Worm (Caenorhabditis elegans) whole organism, late embryonic: Measurements from ENCODE around the gene srh-127.

Source experiments
- C38D4.7 ChIP-seq: fragments of 200-800 bp; sonication (Bioruptor generic); optimal IDR thresholded peaks from 2 replicates; lab custom pipeline; 2018; ENCODE audit warnings: mild to moderate bottlenecking, missing genetic modification characterization, moderate library complexity, missing compliant biosample characterization
- F13H6.1 ChIP-seq: sonication (generic microtip); optimal IDR thresholded peaks from 2 replicates; lab custom pipeline; 2016; ENCODE audit warnings: missing genetic modification characterization, missing compliant biosample characterization
- K02D7.2 ChIP-seq: sonication (generic microtip); optimal IDR thresholded peaks from 2 replicates; lab custom pipeline; 2017; ENCODE audit warnings: mild to moderate bottlenecking, missing genetic modification characterization, missing compliant biosample characterization
- T23F11.4 ChIP-seq: fragments of 200-800 bp; sonication (Bioruptor generic); optimal IDR thresholded peaks from 2 replicates; lab custom pipeline; 2018; ENCODE audit warnings: mild to moderate bottlenecking, missing genetic modification characterization, missing compliant biosample characterization
- ahr-1 ChIP-seq: sonication (generic microtip); optimal IDR thresholded peaks from 2 replicates; lab custom pipeline; 2016; ENCODE audit warnings: missing genetic modification characterization, missing compliant biosample characterization
- ama-1 ChIP-seq: fragments of 150-350 bp; optimal IDR thresholded peaks from 2 replicates; lab custom pipeline; 2014
- ceh-19 ChIP-seq: fragments of 200-800 bp; sonication (Bioruptor generic); optimal IDR thresholded peaks from 2 replicates; lab custom pipeline; 2018; ENCODE audit warnings: mild to moderate bottlenecking, missing genetic modification characterization, missing compliant biosample characterization
- ceh-22 ChIP-seq: sonication (generic microtip); optimal IDR thresholded peaks from 2 replicates; lab custom pipeline; 2017; ENCODE audit warnings: missing biosample characterization, missing genetic modification characterization
- ceh-24 ChIP-seq: sonication (generic microtip); optimal IDR thresholded peaks from 2 replicates; lab custom pipeline; 2016; ENCODE audit warnings: mild to moderate bottlenecking, missing genetic modification characterization, missing compliant biosample characterization
- ceh-31 ChIP-seq: sonication (generic microtip); optimal IDR thresholded peaks from 2 replicates; lab custom pipeline; 2016; ENCODE audit warnings: missing genetic modification characterization, missing compliant biosample characterization
- ceh-45 ChIP-seq: fragments of 200-800 bp; sonication (Bioruptor generic); IDR thresholded peaks from 2 replicates; pipeline ENCODE4 v1.3.6; 2022; ENCODE audit warnings: missing genetic modification reagents, missing genetic modification characterization, missing compliant biosample characterization
- ceh-48 ChIP-seq: sonication (generic microtip); optimal IDR thresholded peaks from 2 replicates; lab custom pipeline; 2016; ENCODE audit warnings: missing genetic modification characterization, inconsistent platforms, missing compliant biosample characterization
- che-1 ChIP-seq: sonication (generic microtip); optimal IDR thresholded peaks from 2 replicates; lab custom pipeline; 2016; ENCODE audit warnings: mild to moderate bottlenecking, missing genetic modification characterization, missing compliant biosample characterization
- dmd-4 ChIP-seq: sonication (generic microtip); optimal IDR thresholded peaks from 2 replicates; lab custom pipeline; 2016; ENCODE audit warnings: borderline replicate concordance, missing genetic modification characterization, missing compliant biosample characterization
- ets-4 ChIP-seq: sonication (generic microtip); optimal IDR thresholded peaks from 2 replicates; lab custom pipeline; 2016; ENCODE audit warnings: missing genetic modification characterization, missing compliant biosample characterization
- eyg-1 ChIP-seq: sonication (generic microtip); optimal IDR thresholded peaks from 2 replicates; lab custom pipeline; 2016; ENCODE audit warnings: missing genotype, missing genetic modification characterization, missing compliant biosample characterization
- fax-1 ChIP-seq: sonication (generic microtip); optimal IDR thresholded peaks from 2 replicates; lab custom pipeline; 2016; ENCODE audit warnings: missing genotype, missing genetic modification characterization, missing compliant biosample characterization
- fkh-10 ChIP-seq: fragments of 150-350 bp; optimal IDR thresholded peaks from 2 replicates; lab custom pipeline; 2014; ENCODE audit warnings: missing biosample characterization, missing genetic modification reagents, missing genetic modification characterization
- gmeb-2 ChIP-seq: sonication (generic microtip); optimal IDR thresholded peaks from 2 replicates; lab custom pipeline; 2016; ENCODE audit warnings: missing genetic modification characterization, inconsistent platforms, missing compliant biosample characterization
- hlh-15 ChIP-seq: sonication (generic microtip); optimal IDR thresholded peaks from 2 replicates; lab custom pipeline; 2016; ENCODE audit warnings: missing genetic modification characterization, missing compliant biosample characterization
- hlh-30 ChIP-seq: sonication (generic microtip); optimal IDR thresholded peaks from 2 replicates; lab custom pipeline; 2017; ENCODE audit warnings: antibody characterized with exemption, missing genetic modification characterization, missing compliant biosample characterization; ENCODE audit not compliant: insufficient read depth
- hlh-6 ChIP-seq: sonication (generic microtip); optimal IDR thresholded peaks from 2 replicates; lab custom pipeline; 2016; ENCODE audit warnings: missing genotype, missing genetic modification characterization, missing compliant biosample characterization
- lim-6 ChIP-seq: sonication (generic microtip); optimal IDR thresholded peaks from 2 replicates; lab custom pipeline; 2016; ENCODE audit warnings: missing genetic modification characterization, missing compliant biosample characterization
- lin-11 ChIP-seq: fragments of 200-800 bp; sonication (Bioruptor generic); optimal IDR thresholded peaks from 2 replicates; lab custom pipeline; 2018; ENCODE audit warnings: mild to moderate bottlenecking, missing genetic modification characterization, missing compliant biosample characterization
- nfya-1 ChIP-seq: sonication (generic microtip); optimal IDR thresholded peaks from 2 replicates; lab custom pipeline; 2017; ENCODE audit warnings: missing genetic modification characterization, mild to moderate bottlenecking, missing compliant biosample characterization, antibody characterized with exemption, moderate library complexity
- nhr-11 ChIP-seq: fragments of 150-350 bp; optimal IDR thresholded peaks from 2 replicates; lab custom pipeline; 2014; ENCODE audit warnings: missing biosample characterization, missing genetic modification characterization
- nhr-232 ChIP-seq: sonication (generic microtip); optimal IDR thresholded peaks from 2 replicates; lab custom pipeline; 2016; ENCODE audit warnings: missing genetic modification characterization, missing compliant biosample characterization
- npax-4 ChIP-seq: sonication (generic microtip); optimal IDR thresholded peaks from 2 replicates; lab custom pipeline; 2016; ENCODE audit warnings: missing genetic modification characterization, missing compliant biosample characterization
- pax-1 ChIP-seq: fragments of 150-350 bp; optimal IDR thresholded peaks from 2 replicates; lab custom pipeline; 2014; ENCODE audit warnings: missing biosample characterization, missing genetic modification characterization
- pha-2 ChIP-seq: sonication (generic microtip); optimal IDR thresholded peaks from 2 replicates; lab custom pipeline; 2017; ENCODE audit warnings: mild to moderate bottlenecking, missing genetic modification characterization, missing compliant biosample characterization
- pha-4 ChIP-seq: fragments of 150-350 bp; optimal IDR thresholded peaks from 2 replicates; lab custom pipeline; 2018; ENCODE audit warnings: missing biosample characterization, missing genetic modification reagents, missing genetic modification characterization
- pros-1 ChIP-seq: fragments of 150-350 bp; optimal IDR thresholded peaks from 2 replicates; lab custom pipeline; 2014; ENCODE audit warnings: missing biosample characterization, missing genetic modification reagents, missing genetic modification characterization
- rnt-1 ChIP-seq: sonication (generic microtip); optimal IDR thresholded peaks from 2 replicates; lab custom pipeline; 2016; ENCODE audit warnings: missing genetic modification characterization, missing compliant biosample characterization
- sdc-2 ChIP-seq: sonication (generic microtip); optimal IDR thresholded peaks from 2 replicates; lab custom pipeline; 2016; ENCODE audit warnings: missing genotype, missing genetic modification characterization, missing compliant biosample characterization
- sox-2 ChIP-seq: fragments of 200-800 bp; sonication (Bioruptor generic); IDR thresholded peaks from 2 replicates; pipeline ENCODE4 v1.3.6; 2022; ENCODE audit warnings: missing genetic modification reagents, missing genetic modification characterization, missing compliant biosample characterization
- sox-4 ChIP-seq: sonication (generic microtip); optimal IDR thresholded peaks from 2 replicates; lab custom pipeline; 2017; ENCODE audit warnings: mild to moderate bottlenecking, missing genetic modification characterization, inconsistent platforms, missing compliant biosample characterization
- syd-9 ChIP-seq: sonication (generic microtip); optimal IDR thresholded peaks from 2 replicates; lab custom pipeline; 2016; ENCODE audit warnings: mild to moderate bottlenecking, missing genetic modification characterization, moderate library complexity, missing compliant biosample characterization
- tbx-2 ChIP-seq: sonication (generic microtip); optimal IDR thresholded peaks from 2 replicates; lab custom pipeline; 2016; ENCODE audit warnings: missing genetic modification characterization, missing compliant biosample characterization
- tbx-7 ChIP-seq: sonication (generic microtip); optimal IDR thresholded peaks from 2 replicates; lab custom pipeline; 2016; ENCODE audit warnings: missing genotype, missing genetic modification characterization, missing compliant biosample characterization
- ttx-3 ChIP-seq: sonication (generic microtip); optimal IDR thresholded peaks from 2 replicates; lab custom pipeline; 2016; ENCODE audit warnings: missing genetic modification reagents, missing genetic modification characterization, missing compliant biosample characterization
- unc-55 ChIP-seq: sonication (generic microtip); optimal IDR thresholded peaks from 2 replicates; lab custom pipeline; 2017; ENCODE audit warnings: missing biosample characterization, missing genetic modification reagents, missing genetic modification characterization
- unc-86 ChIP-seq: sonication (generic microtip); optimal IDR thresholded peaks from 2 replicates; lab custom pipeline; 2016; ENCODE audit warnings: missing genetic modification characterization, missing compliant biosample characterization
- ztf-16 ChIP-seq: sonication (generic microtip); optimal IDR thresholded peaks from 2 replicates; lab custom pipeline; 2017; ENCODE audit warnings: missing genetic modification characterization, missing compliant biosample characterization

The srh-127 gene

ce11 chrV:2938497-2938896 is 45.4 kb downstream of the srh-127 start, which contains the start of gene srw-141:
TSS of gene srw-141 (minus strand) at chrV:2938597.
- no peak for TF ChIP-seq che-1 (tag; lab: Kevin White, UChicago)
- no peak for TF ChIP-seq ama-1
- TF ChIP-seq tbx-2, result no peak
- TF ChIP-seq ceh-22 (tag; lab: Kevin White, UChicago), result no peak
- no peak for TF ChIP-seq K02D7.2 (tag; lab: Kevin White, UChicago)
- no peak for TF ChIP-seq ceh-24
- TF ChIP-seq nfya-1 (tag; lab: Kevin White, UChicago), result no peak
- TF ChIP-seq F13H6.1 (tag; lab: Kevin White, UChicago), result no peak
- no peak for TF ChIP-seq gmeb-2
- no peak for TF ChIP-seq T23F11.4 (GFP tag; lab: Kevin White, UChicago)
- no peak for TF ChIP-seq fax-1 (tag; lab: Kevin White, UChicago)
- TF ChIP-seq nhr-232 (tag; lab: Kevin White, UChicago), result no peak
- TF ChIP-seq lin-11 (tag; lab: Kevin White, UChicago), result no peak
- TF ChIP-seq sdc-2 (tag; lab: Kevin White, UChicago), result no peak
- TF ChIP-seq lim-6, result no peak
- TF ChIP-seq pax-1, result no peak
- TF ChIP-seq hlh-6, result no peak
- TF ChIP-seq hlh-30 (tag; lab: Kevin White, UChicago), result no peak
- TF ChIP-seq npax-4 (tag; lab: Kevin White, UChicago), result no peak

DNA sequence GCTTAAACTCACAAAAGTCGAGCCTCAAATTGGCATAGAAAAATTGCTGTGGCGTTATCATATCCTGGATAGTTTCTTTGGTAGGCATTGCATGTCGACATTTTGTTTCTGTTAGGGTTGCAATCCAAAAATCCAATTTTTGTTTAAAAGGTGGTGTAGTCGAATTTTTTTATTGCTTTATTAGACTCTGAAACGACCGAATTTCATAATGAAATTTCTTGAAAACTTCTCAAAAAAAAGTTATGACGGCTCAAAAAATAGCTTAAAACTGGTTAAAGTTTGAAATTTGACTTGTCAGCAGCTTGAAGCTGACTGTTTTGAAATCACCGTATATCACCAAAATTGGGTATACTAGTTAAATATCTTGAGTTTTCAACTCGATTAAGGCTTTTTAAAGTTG is 48.3 kb downstream of the srh-127 start, which contains the start of gene srw-143:
srw-143 (minus strand) TSS at position 101 of the 400 bp plus-strand sequence.
- TF ChIP-seq ztf-16 (tag; lab: Kevin White, UChicago) (no peak), ttx-3 (tag; lab: Kevin White, UChicago) (no peak), ceh-19 (GFP tag; lab: Kevin White, UChicago) (no peak), pha-2 (tag; lab: Kevin White, UChicago) (no peak), rnt-1 (no peak), sdc-2 (tag; lab: Kevin White, UChicago) (no peak), ahr-1 (tag; lab: Kevin White, UChicago) (no peak), eyg-1 (tag; lab: Kevin White, UChicago) (no peak), ceh-31 (tag; lab: Kevin White, UChicago) (no peak), nhr-11 (tag; lab: Kevin White, UChicago) (no peak), pros-1 (tag; lab: Kevin White, UChicago) (no peak), C38D4.7 (GFP tag; lab: Kevin White, UChicago) (no peak), tbx-2 (no peak), syd-9 (tag; lab: Kevin White, UChicago) (no peak), sox-4 (tag; lab: Kevin White, UChicago) (no peak), nhr-232 (tag; lab: Kevin White, UChicago) (no peak)

DNA sequence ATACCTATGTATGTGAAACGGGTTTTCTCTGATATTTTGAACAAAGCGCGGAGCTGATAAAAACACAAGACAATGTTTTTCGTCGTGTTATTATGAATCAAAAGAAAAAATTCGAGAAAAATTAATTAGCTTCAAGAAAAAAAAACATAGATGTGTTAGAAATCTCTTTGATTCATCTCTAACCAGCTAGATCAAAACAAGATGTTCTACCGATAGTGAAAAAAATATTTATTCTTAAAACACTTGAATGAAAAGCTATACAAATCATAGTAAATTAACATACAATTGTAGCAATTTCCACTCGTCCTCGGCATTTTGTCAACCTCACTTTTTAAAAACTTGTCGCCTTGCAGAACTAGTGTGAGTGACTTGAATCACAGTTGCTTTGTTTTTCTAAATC is 49.2 kb downstream of the srh-127 start:
- TF ChIP-seq nhr-232 (tag; lab: Kevin White, UChicago) (no peak), ztf-16 (tag; lab: Kevin White, UChicago) (no peak), dmd-4 (no peak), unc-55 (GFP tag; lab: Kevin White, UChicago) (no peak)

ce11 chrV:2943859-2944258 is 50.8 kb downstream of the srh-127 start, which contains the start of gene srw-137:
TSS of gene srw-137 (minus strand) at chrV:2943959.
- TF ChIP-seq ceh-31 (tag; lab: Kevin White, UChicago) (no peak), pha-4 (tag; lab: Kevin White, UChicago) (no peak), tbx-2 (no peak), dmd-4 (no peak), F13H6.1 (tag; lab: Kevin White, UChicago) (no peak), ztf-16 (tag; lab: Kevin White, UChicago) (no peak), ets-4 (tag; lab: Kevin White, UChicago) (no peak), unc-55 (GFP tag; lab: Kevin White, UChicago) (no peak), sox-2 (GFP tag; lab: Robert Waterston, UW) (no peak), hlh-15 (tag; lab: Kevin White, UChicago) (no peak), rnt-1 (no peak), ceh-19 (GFP tag; lab: Kevin White, UChicago) (no peak), ceh-45 (GFP tag; lab: Robert Waterston, UW) (no peak), pax-1 (no peak), ceh-48 (tag; lab: Kevin White, UChicago) (no peak), fkh-10 (GFP tag; lab: Kevin White, UChicago) (no peak), unc-86 (tag; lab: Kevin White, UChicago) (no peak), tbx-7 (tag; lab: Kevin White, UChicago) (no peak), gmeb-2 (no peak)
